Fruit fly (Drosophila melanogaster) whole organism: ENCODE data around the gene Arp10.

Experiments used
- CG8478 ChIP-seq: fragments of >200 bp; optimal IDR thresholded peaks from 2 replicates; lab custom pipeline; 2018; ENCODE audit warnings: inconsistent platforms
- EcR ChIP-seq, 2 experiments: fragments of >200 bp; optimal IDR thresholded peaks; 2 replicates each; lab custom pipeline; 2017; ENCODE audit warnings: missing biosample characterization in 2 of 2, missing genetic modification characterization in 2 of 2, missing genetic modification reagents in 2 of 2
- pan ChIP-seq: fragments of >200 bp; optimal IDR thresholded peaks from 2 replicates; lab custom pipeline; 2017
- psq ChIP-seq: fragments of >200 bp; optimal IDR thresholded peaks from 2 replicates; lab custom pipeline; 2017

DNA sequence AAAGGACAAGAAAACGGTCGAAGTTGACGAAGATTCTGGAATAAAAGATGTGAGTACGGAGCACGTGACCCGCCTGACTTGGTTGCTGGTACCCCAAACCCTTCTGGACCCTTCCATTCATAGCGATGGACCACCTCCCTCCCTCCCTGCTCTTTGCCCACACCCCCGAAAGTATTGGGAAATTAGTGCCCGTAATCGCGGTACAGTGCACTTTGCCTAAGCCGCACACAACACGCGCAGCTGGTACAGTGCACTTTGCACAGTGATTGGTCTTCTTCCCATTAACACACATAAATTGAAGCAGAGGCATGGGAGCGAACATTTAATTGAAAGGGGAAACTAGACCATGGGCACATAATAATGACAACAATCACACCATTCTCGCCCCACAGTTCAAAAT is 38.1 kb upstream of the Arp10 start:
- TF ChIP-seq psq (lab: Kevin White, UChicago) (no peak), EcR (GFP tag; optimal IDR thresholded peaks at IDR 0.05; lab: Kevin White, UChicago) (no peak), CG8478 (no peak), pan (lab: Kevin White, UChicago) (no peak)
